Fruit fly (Drosophila melanogaster) whole organism, embryonic: Measurements from ENCODE around the gene svr.

Source experiments
- Atf-2 ChIP-seq: fragments of 200-800 bp; sonication (Bioruptor generic); optimal IDR thresholded peaks from 2 replicates; lab custom pipeline; 2016; ENCODE audit warnings: missing biosample characterization, missing genetic modification characterization
- Bdp1 ChIP-seq: fragments of 200-800 bp; sonication (Bioruptor generic); optimal IDR thresholded peaks from 3 replicates; lab custom pipeline; 2016; ENCODE audit warnings: missing biosample characterization, missing genetic modification characterization
- Bteb2 ChIP-seq: fragments of 200-800 bp; sonication (Bioruptor generic); optimal IDR thresholded peaks from 2 replicates; lab custom pipeline; 2016; ENCODE audit warnings: missing biosample characterization, missing genetic modification characterization
- CG11398 ChIP-seq: fragments of 200-800 bp; sonication (Bioruptor generic); optimal IDR thresholded peaks from 2 replicates; lab custom pipeline; 2016; ENCODE audit warnings: missing biosample characterization, missing genetic modification characterization
- CG11456 ChIP-seq: fragments of 200-800 bp; sonication (Bioruptor generic); IDR thresholded peaks from 3 replicates; pipeline ENCODE4 v1.3.6; 2022; ENCODE audit warnings: missing biosample characterization, missing genetic modification characterization
- CG11723 ChIP-seq: fragments of 200-800 bp; sonication (Bioruptor generic); optimal IDR thresholded peaks from 2 replicates; lab custom pipeline; 2017; ENCODE audit warnings: missing biosample characterization, mild to moderate bottlenecking, missing genetic modification characterization
- CG14441 ChIP-seq: fragments of 200-800 bp; sonication (Bioruptor generic); IDR thresholded peaks from 2 replicates; pipeline ENCODE4 v1.3.6; 2022; ENCODE audit warnings: missing biosample characterization, missing genetic modification characterization
- CG18599 ChIP-seq: fragments of 200-800 bp; sonication (Bioruptor generic); optimal IDR thresholded peaks from 3 replicates; lab custom pipeline; 2017; ENCODE audit warnings: missing biosample characterization, missing genetic modification characterization, mild to moderate bottlenecking, moderate library complexity, missing genetic modification reagents
- CG18764 ChIP-seq: fragments of 200-800 bp; sonication (Bioruptor generic); optimal IDR thresholded peaks from 3 replicates; lab custom pipeline; 2016; ENCODE audit warnings: missing biosample characterization, missing genetic modification characterization
- CG31388 ChIP-seq: fragments of 200-800 bp; sonication (Bioruptor generic); optimal IDR thresholded peaks from 2 replicates; lab custom pipeline; 2016; ENCODE audit warnings: missing biosample characterization, missing genetic modification characterization
- CG31441 ChIP-seq: fragments of 200-800 bp; sonication (Bioruptor generic); IDR thresholded peaks from 2 replicates; pipeline ENCODE4 v1.3.6; 2022; ENCODE audit warnings: missing biosample characterization, missing genetic modification characterization
- CG3838 ChIP-seq: fragments of 200-800 bp; sonication (Bioruptor generic); optimal IDR thresholded peaks from 3 replicates; lab custom pipeline; 2016; ENCODE audit warnings: missing biosample characterization, missing genetic modification characterization
- CG5245 ChIP-seq: fragments of 200-800 bp; sonication (Bioruptor generic); optimal IDR thresholded peaks from 3 replicates; lab custom pipeline; 2016; ENCODE audit warnings: missing biosample characterization, missing genetic modification characterization
- CG6654 ChIP-seq: fragments of 200-800 bp; sonication (Bioruptor generic); optimal IDR thresholded peaks from 2 replicates; lab custom pipeline; 2017; ENCODE audit warnings: missing biosample characterization, mild to moderate bottlenecking, missing genetic modification characterization
- CG6683 ChIP-seq: fragments of 200-800 bp; sonication (Bioruptor generic); optimal IDR thresholded peaks from 2 replicates; lab custom pipeline; 2017; ENCODE audit warnings: missing biosample characterization, mild to moderate bottlenecking, missing genetic modification characterization, missing genetic modification reagents
- CG7839 ChIP-seq: fragments of 200-800 bp; sonication (Bioruptor generic); optimal IDR thresholded peaks from 3 replicates; lab custom pipeline; 2018; ENCODE audit warnings: missing biosample characterization, mild to moderate bottlenecking, missing genetic modification characterization, moderate library complexity
- CG7928 ChIP-seq: fragments of 200-800 bp; sonication (Bioruptor generic); optimal IDR thresholded peaks from 2 replicates; lab custom pipeline; 2017; ENCODE audit warnings: missing biosample characterization, mild to moderate bottlenecking, missing genetic modification characterization
- CG8281 ChIP-seq: fragments of 200-800 bp; sonication (Bioruptor generic); optimal IDR thresholded peaks from 2 replicates; lab custom pipeline; 2018; ENCODE audit warnings: missing biosample characterization, mild to moderate bottlenecking, missing genetic modification characterization, moderate library complexity
- CG8290 ChIP-seq, 3 experiments: fragments of 200-800 bp; sonication (Bioruptor generic); optimal IDR thresholded peaks; 2 replicates each; lab custom pipeline; 2016 to 2019; ENCODE audit warnings: missing biosample characterization in 3 of 3, missing genetic modification characterization in 3 of 3, mild to moderate bottlenecking in 2 of 3, moderate library complexity in 1 of 3
- Max ChIP-seq: fragments of 200-800 bp; sonication (Bioruptor generic); optimal IDR thresholded peaks from 2 replicates; lab custom pipeline; 2016; ENCODE audit warnings: missing biosample characterization, mild to moderate bottlenecking, missing genetic modification characterization
- Neu2 ChIP-seq: fragments of 200-800 bp; sonication (Bioruptor generic); optimal IDR thresholded peaks from 3 replicates; lab custom pipeline; 2016; ENCODE audit warnings: missing biosample characterization, missing genetic modification characterization, borderline replicate concordance
- Nf-YA ChIP-seq: fragments of 200-800 bp; sonication (Bioruptor generic); IDR thresholded peaks from 2 replicates; pipeline ENCODE4 v1.3.6; 2022; ENCODE audit warnings: missing biosample characterization, missing genetic modification characterization
- Oaz ChIP-seq: fragments of 200-800 bp; sonication (Bioruptor generic); IDR thresholded peaks from 2 replicates; pipeline ENCODE4 v1.3.6; 2022; ENCODE audit warnings: missing biosample characterization, missing genetic modification characterization
- Poxn ChIP-seq: fragments of 200-800 bp; sonication (Bioruptor generic); IDR thresholded peaks from 2 replicates; pipeline ENCODE4 v1.3.6; 2022; ENCODE audit warnings: missing biosample characterization, missing genetic modification characterization
- Ravus ChIP-seq: fragments of 200-800 bp; sonication (Bioruptor generic); IDR thresholded peaks from 2 replicates; pipeline ENCODE4 v1.3.6; 2022; ENCODE audit warnings: missing biosample characterization, missing genetic modification characterization
- Rx ChIP-seq: fragments of 200-800 bp; sonication (Bioruptor generic); IDR thresholded peaks from 2 replicates; pipeline ENCODE4 v1.3.6; 2022; ENCODE audit warnings: missing biosample characterization, missing genetic modification characterization
- Side ChIP-seq: fragments of 200-800 bp; sonication (Bioruptor generic); optimal IDR thresholded peaks from 2 replicates; lab custom pipeline; 2016; ENCODE audit warnings: missing biosample characterization, missing genetic modification characterization
- chm ChIP-seq: fragments of 200-800 bp; sonication (Bioruptor generic); IDR thresholded peaks from 2 replicates; pipeline ENCODE4 v1.3.6; 2022; ENCODE audit warnings: missing biosample characterization, missing genetic modification characterization
- cwo ChIP-seq: fragments of 200-800 bp; sonication (Bioruptor generic); optimal IDR thresholded peaks from 3 replicates; lab custom pipeline; 2017; ENCODE audit warnings: missing biosample characterization, missing genetic modification characterization, mild to moderate bottlenecking, moderate library complexity, missing genetic modification reagents
- dan ChIP-seq: fragments of 200-800 bp; sonication (Bioruptor generic); IDR thresholded peaks from 2 replicates; pipeline ENCODE4 v1.3.6; 2022; ENCODE audit warnings: missing biosample characterization, missing genetic modification characterization
- danr ChIP-seq: fragments of 200-800 bp; sonication (Bioruptor generic); IDR thresholded peaks from 2 replicates; pipeline ENCODE4 v1.3.6; 2022; ENCODE audit warnings: missing biosample characterization, missing genetic modification characterization
- dmrt99B ChIP-seq: fragments of 200-800 bp; sonication (Bioruptor generic); optimal IDR thresholded peaks from 2 replicates; lab custom pipeline; 2018; ENCODE audit warnings: missing biosample characterization, mild to moderate bottlenecking, missing genetic modification characterization, moderate library complexity
- emc ChIP-seq: fragments of 200-800 bp; sonication (Bioruptor generic); optimal IDR thresholded peaks from 2 replicates; lab custom pipeline; 2016; ENCODE audit warnings: missing biosample characterization, missing genetic modification characterization
- gsb ChIP-seq: fragments of 200-800 bp; sonication (Bioruptor generic); IDR thresholded peaks from 2 replicates; pipeline ENCODE4 v1.3.6; 2022; ENCODE audit warnings: missing biosample characterization, missing genetic modification characterization
- hth ChIP-seq: fragments of >200 bp; optimal IDR thresholded peaks from 2 replicates; lab custom pipeline; 2017; ENCODE audit warnings: inconsistent platforms
- knrl ChIP-seq: fragments of 200-800 bp; sonication (Bioruptor generic); IDR thresholded peaks from 3 replicates; pipeline ENCODE4 v1.3.6; 2022; ENCODE audit warnings: missing biosample characterization, missing genetic modification characterization; ENCODE audit not compliant: partially characterized antibody
- nau ChIP-seq: fragments of 200-800 bp; sonication (Bioruptor generic); optimal IDR thresholded peaks from 3 replicates; lab custom pipeline; 2017; ENCODE audit warnings: missing biosample characterization, mild to moderate bottlenecking, missing genetic modification characterization, missing genetic modification reagents
- onecut ChIP-seq: fragments of 200-800 bp; sonication (Bioruptor generic); IDR thresholded peaks from 2 replicates; pipeline ENCODE4 v1.3.6; 2022; ENCODE audit warnings: missing biosample characterization, missing genetic modification characterization
- pan ChIP-seq, 4 experiments: fragments of >200 bp in 3 of 4; fragments of 200-800 bp in 1 of 4; sonication (Bioruptor generic) in 1 of 4; optimal IDR thresholded peaks in 3 of 4; IDR thresholded peaks in 1 of 4; 2 replicates each; pipeline versions ENCODE4 v1.3.6 to Lab custom; 2017 to 2022; ENCODE audit warnings: missing biosample characterization in 2 of 4, missing genetic modification characterization in 2 of 4, mixed read lengths in 1 of 4
- schlank ChIP-seq: fragments of 200-800 bp; sonication (Bioruptor generic); optimal IDR thresholded peaks from 2 replicates; lab custom pipeline; 2018; ENCODE audit warnings: missing biosample characterization, mild to moderate bottlenecking, missing genetic modification characterization
- slp2 ChIP-seq: fragments of 200-800 bp; sonication (Bioruptor generic); optimal IDR thresholded peaks from 2 replicates; lab custom pipeline; 2016; ENCODE audit warnings: missing biosample characterization, missing genetic modification characterization
- sob ChIP-seq: fragments of 200-800 bp; sonication (Bioruptor generic); IDR thresholded peaks from 2 replicates; pipeline ENCODE4 v1.3.6; 2022; ENCODE audit warnings: missing biosample characterization, missing genetic modification characterization
- sqz ChIP-seq: fragments of 200-800 bp; sonication (Bioruptor generic); optimal IDR thresholded peaks from 3 replicates; lab custom pipeline; 2018; ENCODE audit warnings: missing biosample characterization, mild to moderate bottlenecking, missing genetic modification characterization
- ssp ChIP-seq: fragments of 200-800 bp; sonication (Bioruptor generic); IDR thresholded peaks from 2 replicates; pipeline ENCODE4 v1.3.6; 2022; ENCODE audit warnings: missing biosample characterization, missing genetic modification characterization
- tgo ChIP-seq: fragments of 200-800 bp; sonication (Bioruptor generic); IDR thresholded peaks from 3 replicates; pipeline ENCODE4 v1.3.6; 2022; ENCODE audit warnings: missing biosample characterization, missing genetic modification characterization
- tna ChIP-seq: fragments of 200-800 bp; sonication (Bioruptor generic); IDR thresholded peaks from 2 replicates; pipeline ENCODE4 v1.3.6; 2022; ENCODE audit warnings: missing biosample characterization, missing genetic modification characterization; ENCODE audit not compliant: partially characterized antibody
- wor ChIP-seq: fragments of 200-800 bp; sonication (Bioruptor generic); IDR thresholded peaks from 2 replicates; pipeline ENCODE4 v1.3.6; 2022; ENCODE audit warnings: missing biosample characterization, missing genetic modification characterization
- zen ChIP-seq: fragments of 200-800 bp; sonication (Bioruptor generic); optimal IDR thresholded peaks from 3 replicates; lab custom pipeline; 2018; ENCODE audit warnings: missing biosample characterization, mild to moderate bottlenecking, missing genetic modification characterization, moderate library complexity

The svr gene

dm6 chrX:493445-494190 lies 2.6 kb upstream of the svr start, which contains the start of gene CG17896 (continued):
- peak; percentile 95 for TF ChIP-seq CG18764 (GFP tag; lab: Kevin White, UChicago)
- peak; percentile 97 for TF ChIP-seq danr (GFP tag; lab: Robert Waterston, UW)
- TF ChIP-seq Poxn (GFP tag; lab: Robert Waterston, UW), result peak; percentile 98
- peak; percentile 96 for TF ChIP-seq Oaz (GFP tag; lab: Robert Waterston, UW)
- TF ChIP-seq Atf-2 (GFP tag; lab: Kevin White, UChicago), result peak; percentile 98
- peak; percentile 99 for TF ChIP-seq CG18599 (GFP tag; lab: Kevin White, UChicago)
- peak; percentile 97 for TF ChIP-seq dmrt99B (tag; lab: Kevin White, UChicago)
- peak; percentile 99 for TF ChIP-seq sob
- TF ChIP-seq gsb (GFP tag; lab: Robert Waterston, UW), result peak; percentile 98
- peak; percentile 99 for TF ChIP-seq CG7839 (tag; lab: Kevin White, UChicago)
- peak; percentile 96 for TF ChIP-seq chm
- TF ChIP-seq CG7928 (GFP tag; lab: Kevin White, UChicago), result peak; percentile 83
- TF ChIP-seq dan (GFP tag; lab: Robert Waterston, UW), result peak; percentile 73; the same call in 1 of the 2 replicates
- no peak for TF ChIP-seq pan (optimal IDR thresholded peaks at IDR 0.05; lab: Kevin White, UChicago)
- peak in 1 of 2 experiments; percentile 98 for TF ChIP-seq pan (GFP tag; optimal IDR thresholded peaks at IDR 0.05 in 1 of 2, IDR thresholded peaks at IDR 0.05 in 1 of 2)
- peak; percentile 93 for TF ChIP-seq Neu2 (GFP tag; lab: Kevin White, UChicago)
- peak; percentile 95 for TF ChIP-seq CG5245 (GFP tag; lab: Kevin White, UChicago)
- peak; percentile 76 for TF ChIP-seq sqz (GFP tag; lab: Kevin White, UChicago)
- TF ChIP-seq CG31441 (GFP tag; lab: Robert Waterston, UW), result peak; percentile 92
- peak; percentile 96 for TF ChIP-seq nau (GFP tag; lab: Kevin White, UChicago)
- peak; percentile 98 for TF ChIP-seq CG11398 (GFP tag; lab: Kevin White, UChicago)
- TF ChIP-seq knrl (GFP tag; lab: Robert Waterston, UW), result no peak
- peak; percentile 95 for TF ChIP-seq CG3838 (GFP tag; lab: Kevin White, UChicago)
- TF ChIP-seq Max (GFP tag; lab: Kevin White, UChicago), result peak; percentile 97
- peak; percentile 92 for TF ChIP-seq onecut (GFP tag; lab: Robert Waterston, UW)
- peak; percentile 91 for TF ChIP-seq Nf-YA (GFP tag; lab: Robert Waterston, UW)
- peak; percentile 96 for TF ChIP-seq cwo
- no peak for TF ChIP-seq hth (lab: Kevin White, UChicago)
- peak; percentile 91 for TF ChIP-seq zen (tag; lab: Kevin White, UChicago)
- TF ChIP-seq Ravus, result peak; percentile 96
- peak; percentile 99 for TF ChIP-seq CG11456
- peak; percentile 97 for TF ChIP-seq slp2 (GFP tag; lab: Kevin White, UChicago)
- peak; percentile 90 for TF ChIP-seq wor (GFP tag; lab: Robert Waterston, UW)
- TF ChIP-seq CG6654 (GFP tag; lab: Kevin White, UChicago), result peak; percentile 84
- TF ChIP-seq CG11723 (GFP tag; lab: Kevin White, UChicago), result peak; percentile 89
- TF ChIP-seq CG31388, result peak; percentile 96
- no peak for TF ChIP-seq tna
- peak; percentile 99 for TF ChIP-seq schlank (tag; lab: Kevin White, UChicago)
- TF ChIP-seq CG14441 (GFP tag; lab: Robert Waterston, UW), result peak; percentile 99
- TF ChIP-seq emc (GFP tag; lab: Kevin White, UChicago), result peak; percentile 98
- peak; percentile 98 for TF ChIP-seq Side (GFP tag; lab: Kevin White, UChicago)
- TF ChIP-seq Bdp1 (GFP tag; lab: Kevin White, UChicago), result peak; percentile 92
- peak; percentile 81 for TF ChIP-seq CG8290 (GFP tag; optimal IDR thresholded peaks at IDR 0.05; lab: Kevin White, UChicago)
- TF ChIP-seq CG8290 (tag; optimal IDR thresholded peaks at IDR 0.05; lab: Kevin White, UChicago), result peak in 1 of 2 experiments; percentile 100
- TF ChIP-seq CG6683 (GFP tag; lab: Kevin White, UChicago), result peak; percentile 93
- TF ChIP-seq CG8281 (tag; lab: Kevin White, UChicago), result peak; percentile 85
- TF ChIP-seq Bteb2 (GFP tag; lab: Kevin White, UChicago), result peak; percentile 98
- TF ChIP-seq tgo (GFP tag; lab: Robert Waterston, UW), result peak; percentile 98
- peak; percentile 97 for TF ChIP-seq Rx
- TF ChIP-seq ssp (GFP tag; lab: Robert Waterston, UW), result peak; percentile 92
